Fruit fly (Drosophila melanogaster): Measurements from ENCODE around the gene CG43251.

Gene CG43251

DNA sequence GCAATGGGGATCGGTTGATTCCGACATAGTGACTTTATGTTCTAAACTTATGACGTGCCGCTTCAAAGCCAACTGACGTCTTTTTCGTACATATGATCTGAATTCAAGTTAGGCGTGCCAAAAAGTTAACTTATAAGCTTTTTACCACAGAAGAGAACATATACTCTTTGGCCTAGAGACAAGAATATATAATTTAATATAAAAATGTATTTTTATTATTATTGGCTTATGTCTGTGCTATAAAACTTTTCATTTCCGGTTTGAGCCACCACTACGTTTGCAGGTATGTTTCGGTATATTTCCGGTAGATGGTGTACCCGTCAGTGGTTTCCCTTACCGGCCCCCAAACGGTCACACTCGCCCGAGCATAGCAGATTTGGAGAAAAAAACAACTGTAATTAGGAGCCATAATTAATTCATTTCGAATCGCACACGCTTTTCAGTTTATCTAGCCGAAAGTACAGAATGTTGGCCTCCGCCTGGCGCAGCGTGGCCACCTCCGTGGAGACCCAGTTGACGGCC lies 39.7 kb downstream of the CG43251 start, which contains the start of the genes CG3698 and tzn:
CG3698 (minus strand) TSS at position 51 of the 522 bp plus-strand sequence.
tzn (plus strand) TSS at position 321 of the 522 bp plus-strand sequence.
- TF ChIP-seq Myc (optimal IDR thresholded peaks at IDR 0.05), result no peak
- TF ChIP-seq psq (optimal IDR thresholded peaks at IDR 0.05), result no peak
- no peak for TF ChIP-seq ttk (optimal IDR thresholded peaks at IDR 0.05)
- no peak for TF ChIP-seq insv (optimal IDR thresholded peaks at IDR 0.05)
- no peak for TF ChIP-seq h (optimal IDR thresholded peaks at IDR 0.05)
- no peak for TF ChIP-seq Sin3A (optimal IDR thresholded peaks at IDR 0.05)

DNA sequence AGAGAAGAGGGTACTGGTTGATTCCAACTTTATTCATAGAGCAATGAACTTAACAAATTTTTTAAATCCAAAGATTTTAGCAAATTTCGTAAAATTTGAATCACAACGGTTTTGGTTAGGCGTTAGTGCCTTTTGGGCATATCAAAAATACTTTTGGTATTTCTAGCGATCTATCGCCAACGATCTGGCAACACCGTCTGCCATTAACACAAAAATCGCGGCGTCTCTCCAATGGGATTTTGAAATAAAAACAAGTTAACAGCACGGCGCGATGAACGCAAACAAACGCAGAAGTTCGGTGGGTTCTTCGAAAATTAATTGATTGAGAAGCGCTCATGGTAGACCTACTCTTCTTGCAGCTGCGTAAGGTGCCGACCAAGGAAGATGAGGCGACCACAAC lies 41.5 kb downstream of the CG43251 start, which contains the start of gene Spc105R:
Spc105R (plus strand) TSS at position 203 of the 400 bp plus-strand sequence.
- TF ChIP-seq h (optimal IDR thresholded peaks at IDR 0.05) (no peak), Sin3A (optimal IDR thresholded peaks at IDR 0.05) (no peak)

Measured in Kc167 (cell line).